Fruit fly (Drosophila melanogaster) whole organism: ENCODE data around the gene CG17124.

Source experiments
- CG8478 ChIP-seq: fragments of >200 bp; optimal IDR thresholded peaks from 2 replicates; lab custom pipeline; 2018; ENCODE audit warnings: inconsistent platforms
- Dll ChIP-seq: fragments of >200 bp; optimal IDR thresholded peaks from 2 replicates; lab custom pipeline; 2017
- EcR ChIP-seq, 2 experiments: fragments of >200 bp; optimal IDR thresholded peaks; 2 replicates each; lab custom pipeline; 2017; ENCODE audit warnings: missing biosample characterization in 2 of 2, missing genetic modification characterization in 2 of 2, missing genetic modification reagents in 2 of 2
- pan ChIP-seq: fragments of >200 bp; optimal IDR thresholded peaks from 2 replicates; lab custom pipeline; 2017
- psq ChIP-seq: fragments of >200 bp; optimal IDR thresholded peaks from 2 replicates; lab custom pipeline; 2017
- usp ChIP-seq: fragments of >200 bp; optimal IDR thresholded peaks from 2 replicates; lab custom pipeline; 2017; ENCODE audit warnings: missing biosample characterization, missing genetic modification characterization, mixed read lengths

CG17124 gene

DNA sequence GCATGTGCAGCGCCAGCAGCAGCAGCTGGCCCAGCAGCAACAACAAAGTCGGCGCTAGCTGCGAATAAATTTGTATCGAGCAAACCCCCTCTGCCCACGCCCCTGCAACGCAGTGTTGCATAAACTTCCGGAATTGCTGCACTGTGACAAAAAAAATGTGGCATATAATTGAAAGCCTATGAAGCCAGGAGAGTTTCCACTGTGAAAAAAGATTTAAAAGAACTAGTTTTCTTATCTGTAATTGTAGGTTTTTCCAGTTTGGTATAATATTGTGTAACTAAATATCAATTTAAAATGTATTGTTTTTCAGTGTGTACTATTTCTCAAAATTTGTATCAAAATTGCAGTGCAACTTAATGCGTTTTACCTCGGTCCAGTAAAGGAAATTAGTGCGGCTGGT, 7.9 kb downstream of the CG17124 start:
- TF ChIP-seq CG8478 (no peak), EcR (GFP tag; optimal IDR thresholded peaks at IDR 0.05; lab: Kevin White, UChicago) (no peak), psq (lab: Kevin White, UChicago) (no peak), usp (no peak), pan (lab: Kevin White, UChicago) (no peak), Dll (lab: Kevin White, UChicago) (no peak)

- TF ChIP-seq usp (no peak), EcR (GFP tag; optimal IDR thresholded peaks at IDR 0.05; lab: Kevin White, UChicago) (no peak), psq (lab: Kevin White, UChicago) (no peak), pan (lab: Kevin White, UChicago) (no peak), CG8478 (no peak), Dll (lab: Kevin White, UChicago) (no peak)
Observed at dm6 chr2L:10743714-10744113, 12.4 kb downstream of the CG17124 start, which contains the start of gene CG6729. CG6729 (minus strand) TSS chr2L:10743935.

DNA sequence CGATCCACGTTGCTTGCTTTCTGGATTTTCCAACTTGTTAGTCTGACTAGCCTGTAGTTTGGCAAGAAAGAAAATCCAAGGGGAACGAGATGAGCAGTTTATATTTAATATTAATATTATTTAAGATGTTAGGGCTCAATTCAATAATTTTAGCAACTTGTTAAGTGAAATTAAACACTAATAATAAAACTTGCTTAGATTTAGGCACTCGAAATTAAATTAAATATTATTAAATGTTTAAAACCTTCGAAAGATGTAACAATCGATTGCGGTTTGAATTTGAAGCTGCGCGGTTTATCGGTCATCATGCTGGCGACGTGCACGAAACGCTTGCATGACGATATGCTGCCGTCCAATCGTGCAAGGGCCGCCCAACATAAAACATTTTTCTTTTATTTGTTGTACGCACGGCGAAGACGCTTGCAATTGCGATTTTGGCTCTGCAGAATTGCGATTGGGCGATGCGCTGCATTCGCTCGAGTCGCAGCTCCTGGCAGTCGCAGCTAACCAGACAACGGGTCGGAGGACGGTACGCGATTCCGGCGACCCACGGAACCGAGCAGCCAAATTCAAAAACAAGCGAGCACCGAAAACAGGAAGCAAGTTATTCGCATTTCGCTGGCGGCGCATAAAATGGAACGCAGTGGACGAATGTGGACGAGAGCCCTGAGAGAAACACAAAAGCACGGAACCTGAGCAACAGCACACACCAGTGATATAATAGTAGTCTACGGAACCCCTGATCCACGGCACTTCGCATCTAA, 18.9 kb downstream of the CG17124 start, which contains the start of the genes Vha16-5 and CG12299:
TSS of gene Vha16-5 (minus strand) at position 51 of the 764 bp plus-strand sequence.
TSS of gene CG12299 (plus strand) at position 353 of the 764 bp plus-strand sequence.
- no peak for TF ChIP-seq usp
- TF ChIP-seq Dll (lab: Kevin White, UChicago): no peak
- no peak for TF ChIP-seq pan (lab: Kevin White, UChicago)
- no peak for TF ChIP-seq psq (lab: Kevin White, UChicago)
- TF ChIP-seq CG8478: no peak
- no peak for TF ChIP-seq EcR (GFP tag; optimal IDR thresholded peaks at IDR 0.05; lab: Kevin White, UChicago)

dm6 chr2L:10735923-10736322, 20.2 kb downstream of the CG17124 start, which contains the start of gene Nup107:
Nup107 (minus strand) TSS chr2L:10736071.
- no peak for TF ChIP-seq usp
- TF ChIP-seq pan (lab: Kevin White, UChicago): no peak
- no peak for TF ChIP-seq CG8478
- no peak for TF ChIP-seq Dll (lab: Kevin White, UChicago)
- no peak for TF ChIP-seq EcR (GFP tag; optimal IDR thresholded peaks at IDR 0.05; lab: Kevin White, UChicago)
- TF ChIP-seq psq (lab: Kevin White, UChicago): no peak

dm6 chr2L:10732343-10732808, 23.7 kb downstream of the CG17124 start, which contains the start of the genes EMC3 and Dpy-30L1:
EMC3 (minus strand) TSS chr2L:10732423.
Dpy-30L1 (plus strand) TSS chr2L:10732653.
- no peak for TF ChIP-seq CG8478
- TF ChIP-seq psq (lab: Kevin White, UChicago): no peak
- no peak for TF ChIP-seq usp
- TF ChIP-seq EcR (GFP tag; optimal IDR thresholded peaks at IDR 0.05; lab: Kevin White, UChicago): no peak
- no peak for TF ChIP-seq Dll (lab: Kevin White, UChicago)

dm6 chr2L:10729955-10730354, 26.2 kb downstream of the CG17124 start, which contains the start of gene CG17118:
CG17118 (plus strand) TSS chr2L:10730255.
- no peak for TF ChIP-seq Dll (lab: Kevin White, UChicago)
- no peak for TF ChIP-seq CG8478

- TF ChIP-seq pan (lab: Kevin White, UChicago) (no peak), CG8478 (no peak), EcR (GFP tag; optimal IDR thresholded peaks at IDR 0.05; lab: Kevin White, UChicago) (no peak), usp (no peak), psq (lab: Kevin White, UChicago) (no peak), Dll (lab: Kevin White, UChicago) (no peak)
Observed at dm6 chr2L:10728751-10729150, 27.4 kb downstream of the CG17124 start, which contains the start of gene CG6443. CG6443 (plus strand) TSS chr2L:10728978.

DNA sequence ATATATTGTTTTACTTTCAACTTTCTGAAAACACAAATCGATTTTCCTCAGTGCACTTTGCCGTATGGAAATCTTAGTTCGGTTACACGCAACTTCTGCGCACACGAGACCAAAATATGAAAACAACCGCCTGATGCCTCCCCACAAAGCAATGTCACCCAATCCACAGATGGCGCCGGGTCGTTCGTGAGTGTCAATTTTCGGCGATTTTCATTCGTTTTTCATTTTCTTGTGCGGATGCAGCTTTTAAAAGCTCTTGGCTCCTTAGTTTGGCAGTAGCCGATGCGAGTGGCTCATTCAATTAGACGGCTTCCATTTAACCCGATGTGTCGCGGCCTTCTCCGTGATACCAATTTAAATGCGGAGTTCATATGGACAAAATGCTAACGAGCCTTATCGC, 32.2 kb downstream of the CG17124 start, which contains the start of gene CG6431:
TSS of gene CG6431 (plus strand) at position 301 of the 400 bp plus-strand sequence.
- no peak for TF ChIP-seq Dll (lab: Kevin White, UChicago)
- TF ChIP-seq EcR (GFP tag; optimal IDR thresholded peaks at IDR 0.05; lab: Kevin White, UChicago): no peak
- no peak for TF ChIP-seq psq (lab: Kevin White, UChicago)
- TF ChIP-seq pan (lab: Kevin White, UChicago): no peak
- no peak for TF ChIP-seq usp
- no peak for TF ChIP-seq CG8478

DNA sequence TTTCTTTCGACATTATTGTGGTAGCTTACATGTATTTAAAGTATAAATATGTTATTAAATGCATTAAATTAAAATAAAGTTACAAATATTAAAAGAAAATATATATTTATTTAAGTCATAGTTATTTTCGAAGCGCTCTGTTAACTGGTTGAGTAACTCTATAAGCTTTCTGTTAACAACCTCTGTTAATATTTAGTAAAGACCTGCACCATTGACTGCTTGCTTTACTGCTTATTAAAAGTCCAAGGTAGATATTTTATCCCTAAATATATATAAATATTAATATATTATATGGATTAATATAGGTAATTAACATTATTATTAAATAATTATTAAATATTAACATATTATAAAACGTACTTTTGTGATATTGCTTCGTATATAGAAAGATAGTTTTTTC, 34.6 kb downstream of the CG17124 start:
- TF ChIP-seq Dll (lab: Kevin White, UChicago): no peak

dm6 chr2L:10711221-10711620, 44.9 kb downstream of the CG17124 start:
- no peak for TF ChIP-seq pan (lab: Kevin White, UChicago)
- TF ChIP-seq EcR (GFP tag; optimal IDR thresholded peaks at IDR 0.05; lab: Kevin White, UChicago): no peak
- TF ChIP-seq CG8478: no peak
- TF ChIP-seq usp: no peak
- TF ChIP-seq Dll (lab: Kevin White, UChicago): no peak
- no peak for TF ChIP-seq psq (lab: Kevin White, UChicago)

dm6 chr2L:10709353-10709752, 46.8 kb downstream of the CG17124 start, which contains the start of gene Lip2:
Lip2 (minus strand) TSS chr2L:10709453.
- TF ChIP-seq usp (no peak), pan (lab: Kevin White, UChicago) (no peak), EcR (GFP tag; optimal IDR thresholded peaks at IDR 0.05; lab: Kevin White, UChicago) (no peak), Dll (lab: Kevin White, UChicago) (no peak), CG8478 (no peak), psq (lab: Kevin White, UChicago) (no peak)

DNA sequence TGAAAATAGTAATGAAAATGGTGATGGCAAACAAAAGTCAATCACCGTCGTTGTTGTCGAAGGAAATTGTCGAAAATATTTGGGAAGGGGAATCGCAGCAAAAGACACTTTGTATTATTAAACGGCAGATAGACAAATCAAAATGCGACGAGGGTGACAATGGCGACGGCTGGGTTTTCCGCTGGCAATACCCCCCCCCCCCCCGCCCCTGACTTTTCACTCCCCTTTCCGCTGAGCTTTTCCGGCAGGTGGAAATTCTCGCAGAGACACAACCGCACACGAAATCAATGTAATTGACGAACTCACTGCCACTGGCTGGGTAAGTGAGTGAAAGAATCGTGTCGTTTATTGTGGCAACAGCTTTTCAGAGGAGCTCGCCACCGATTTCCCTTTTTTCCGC, 48.0 kb downstream of the CG17124 start:
- TF ChIP-seq pan (lab: Kevin White, UChicago) (no peak), usp (no peak), psq (lab: Kevin White, UChicago) (no peak), EcR (GFP tag; optimal IDR thresholded peaks at IDR 0.05; lab: Kevin White, UChicago) (no peak), Dll (lab: Kevin White, UChicago) (no peak)
